Fruit fly (Drosophila melanogaster) whole organism: Measurements from ENCODE around the gene Vps45.

ENCODE experiments used
- CG8478 ChIP-seq: fragments of >200 bp; optimal IDR thresholded peaks from 2 replicates; lab custom pipeline; 2018; ENCODE audit warnings: inconsistent platforms
- Dll ChIP-seq: fragments of >200 bp; optimal IDR thresholded peaks from 2 replicates; lab custom pipeline; 2017
- EcR ChIP-seq, 2 experiments: fragments of >200 bp; optimal IDR thresholded peaks; 2 replicates each; lab custom pipeline; 2017; ENCODE audit warnings: missing biosample characterization in 2 of 2, missing genetic modification characterization in 2 of 2, missing genetic modification reagents in 2 of 2
- pan ChIP-seq: fragments of >200 bp; optimal IDR thresholded peaks from 2 replicates; lab custom pipeline; 2017
- psq ChIP-seq: fragments of >200 bp; optimal IDR thresholded peaks from 2 replicates; lab custom pipeline; 2017
- usp ChIP-seq: fragments of >200 bp; optimal IDR thresholded peaks from 2 replicates; lab custom pipeline; 2017; ENCODE audit warnings: missing biosample characterization, missing genetic modification characterization, mixed read lengths

Gene Vps45

DNA sequence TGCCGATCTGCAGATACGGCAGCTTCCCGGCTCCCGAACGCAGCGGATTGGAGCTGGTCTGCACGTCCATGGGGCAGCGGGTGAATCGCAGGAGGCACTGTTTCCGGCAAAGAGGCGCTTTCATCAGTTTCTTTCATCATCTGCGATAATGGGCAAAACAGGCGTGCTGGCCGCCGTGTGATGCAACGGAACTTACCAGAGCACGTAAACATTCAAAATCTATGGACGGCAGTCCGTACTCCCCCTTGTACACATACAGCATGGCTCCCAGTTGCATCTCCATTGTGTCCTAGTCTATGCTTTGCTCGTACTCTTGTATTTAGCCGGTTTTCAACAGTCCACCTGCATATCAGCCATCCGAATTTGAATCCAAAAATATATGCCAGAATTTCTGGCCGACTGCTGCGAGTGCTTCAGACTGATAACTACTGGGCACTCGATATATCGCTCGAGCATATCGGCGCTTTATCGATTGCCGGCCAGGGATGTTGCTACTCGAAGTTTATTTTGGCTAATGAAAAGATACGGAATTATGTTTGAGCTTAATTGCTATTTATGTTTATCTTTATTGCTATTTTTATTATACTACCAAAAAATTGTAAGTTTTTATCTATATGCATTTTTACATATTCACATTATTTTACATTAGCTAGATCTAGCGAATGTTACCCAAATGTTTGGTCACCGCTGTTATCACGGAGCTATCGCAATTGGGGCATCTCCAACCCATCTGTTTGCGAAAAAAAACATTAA is at the start of gene Vps45, which contains the start of gene CG9393:
Gene Vps45 (plus strand): TSS at position 685 of the 753 bp plus-strand sequence.
Gene CG9393 (minus strand): TSS at position 434 of the 753 bp plus-strand sequence.
- TF ChIP-seq Dll (lab: Kevin White, UChicago) = no peak
- no peak for TF ChIP-seq psq (lab: Kevin White, UChicago)
- TF ChIP-seq pan = no peak
- no peak for TF ChIP-seq CG8478 (lab: Kevin White, UChicago)
- TF ChIP-seq EcR (GFP tag; optimal IDR thresholded peaks at IDR 0.05; lab: Kevin White, UChicago) = no peak
- no peak for TF ChIP-seq usp (GFP tag; lab: Kevin White, UChicago)

DNA sequence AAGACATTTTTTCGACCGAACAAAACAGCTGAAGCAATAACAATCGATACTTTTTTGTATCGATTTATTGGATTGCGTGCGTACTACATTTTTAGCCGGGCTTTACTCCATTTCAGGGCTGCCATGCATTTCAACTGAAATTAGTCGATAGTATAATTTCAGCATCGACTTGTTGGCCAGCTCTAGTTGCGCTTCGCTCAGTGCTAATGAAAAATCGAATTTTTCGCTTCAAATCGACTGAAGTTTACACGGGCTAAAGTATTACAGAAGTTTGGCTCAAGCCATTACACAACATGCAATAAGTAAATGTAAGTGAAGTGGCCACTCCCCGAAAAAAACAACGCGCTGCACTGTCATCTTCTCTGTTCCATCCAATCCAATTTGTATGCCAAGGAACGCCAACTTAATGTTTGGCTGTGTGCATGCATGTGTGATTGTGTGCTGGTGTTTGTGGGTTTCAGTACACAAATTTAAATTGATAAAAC is 47.8 kb upstream of the Vps45 start, which contains the start of the genes mRpL47, CG8176 and Kdm3:
Gene mRpL47 (minus strand): TSS at position 49 of the 485 bp plus-strand sequence.
Gene CG8176 (plus strand): TSS at position 148 of the 485 bp plus-strand sequence.
Gene Kdm3 (plus strand): TSS at position 148 of the 485 bp plus-strand sequence.
- TF ChIP-seq Dll (lab: Kevin White, UChicago) = no peak

DNA sequence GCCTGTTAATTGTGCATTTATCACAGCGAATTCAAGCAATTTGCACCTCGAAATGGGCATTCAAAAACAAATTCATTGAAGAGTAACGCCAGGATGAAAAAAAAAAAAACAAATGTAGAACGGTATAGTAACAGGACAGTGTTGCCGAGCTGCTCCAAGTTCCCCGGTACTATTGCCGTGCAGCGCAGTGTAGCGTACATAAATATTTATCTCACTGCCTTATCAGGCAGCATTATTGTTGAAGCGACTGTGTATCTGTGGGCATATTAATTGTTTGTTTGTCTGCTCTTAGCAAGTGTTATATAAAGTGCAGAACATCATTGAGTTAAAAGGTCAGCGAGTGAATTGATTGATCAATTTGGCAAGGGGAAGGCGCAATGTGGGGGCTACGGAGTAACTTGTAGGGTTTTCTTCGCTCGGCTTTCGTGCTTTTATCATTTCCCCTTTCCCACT is 47.3 kb upstream of the Vps45 start:
- TF ChIP-seq psq (lab: Kevin White, UChicago) = no peak
- TF ChIP-seq pan = no peak
- no peak for TF ChIP-seq CG8478 (lab: Kevin White, UChicago)
- no peak for TF ChIP-seq EcR (GFP tag; optimal IDR thresholded peaks at IDR 0.05; lab: Kevin White, UChicago)
- TF ChIP-seq usp (GFP tag; lab: Kevin White, UChicago) = no peak
- no peak for TF ChIP-seq Dll (lab: Kevin White, UChicago)

DNA sequence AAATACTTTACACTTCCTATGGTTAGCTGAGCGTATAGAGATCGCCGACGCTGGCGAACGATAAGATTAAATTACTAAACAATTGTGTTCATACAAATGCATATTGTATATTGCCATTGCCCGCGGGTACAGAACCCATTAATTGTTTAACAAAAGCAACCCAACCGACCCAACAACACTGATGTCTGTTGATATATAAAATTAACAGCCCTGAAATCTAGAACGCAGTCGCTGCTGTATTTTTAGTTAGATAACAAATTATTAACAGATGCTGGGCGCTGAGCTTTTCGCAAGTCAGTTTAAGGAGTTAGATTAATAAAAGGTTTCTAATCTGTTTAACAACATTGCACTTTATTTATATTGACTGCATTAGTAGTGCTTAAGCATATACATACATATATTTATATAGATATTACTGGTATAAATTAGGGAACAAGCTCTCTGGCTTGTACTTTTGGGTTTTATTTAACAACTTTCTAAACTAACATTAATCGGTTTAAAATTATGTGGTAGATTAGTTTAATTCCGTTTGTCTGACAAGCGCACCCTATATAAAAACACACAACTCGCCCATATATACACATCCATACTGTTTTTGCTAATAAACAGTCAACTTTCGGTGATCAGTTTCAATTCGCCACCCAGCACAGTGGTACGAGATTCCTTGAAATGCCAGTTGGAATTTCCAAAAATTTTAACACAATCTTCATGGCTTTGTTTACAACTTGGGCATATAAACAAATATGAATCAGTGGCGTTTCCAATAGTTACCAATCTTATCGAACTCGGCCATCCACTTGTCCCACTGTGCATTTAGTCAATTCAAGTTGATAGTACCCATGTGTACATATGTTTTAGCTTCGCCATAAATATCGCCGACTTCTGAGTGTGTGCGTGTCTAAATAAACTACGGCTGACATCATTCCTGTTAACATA is 35.5 kb upstream of the Vps45 start:
- TF ChIP-seq EcR (GFP tag; optimal IDR thresholded peaks at IDR 0.05; lab: Kevin White, UChicago) (no peak), CG8478 (lab: Kevin White, UChicago) (no peak), usp (GFP tag; lab: Kevin White, UChicago) (no peak), psq (lab: Kevin White, UChicago) (no peak)

DNA sequence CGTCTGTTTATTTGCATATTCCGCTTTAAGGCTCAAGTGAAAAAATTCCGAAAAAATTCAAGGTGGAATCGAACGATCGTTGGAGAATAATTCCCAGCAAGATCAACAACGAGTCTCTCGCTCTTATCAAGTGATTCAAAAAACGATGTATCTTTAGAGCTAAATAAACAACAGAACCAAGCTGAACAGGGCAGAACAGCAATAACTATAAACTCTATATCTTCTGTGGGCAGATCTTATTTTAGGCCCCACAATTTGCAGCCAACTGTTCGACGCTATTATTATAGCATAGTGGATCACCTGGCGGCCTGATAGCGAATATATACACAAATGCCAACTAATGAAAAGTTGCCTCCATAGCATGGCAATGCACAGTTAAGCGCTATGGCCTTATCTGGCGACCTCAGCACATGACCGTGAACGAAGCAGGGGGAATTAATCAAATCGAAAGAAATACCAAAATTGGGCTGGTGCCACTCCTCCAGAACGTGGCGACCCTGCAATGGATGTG is 34.3 kb upstream of the Vps45 start:
- TF ChIP-seq psq (lab: Kevin White, UChicago) = no peak
- no peak for TF ChIP-seq EcR (GFP tag; optimal IDR thresholded peaks at IDR 0.05; lab: Kevin White, UChicago)
- no peak for TF ChIP-seq CG8478 (lab: Kevin White, UChicago)
- no peak for TF ChIP-seq Dll (lab: Kevin White, UChicago)
- TF ChIP-seq usp (GFP tag; lab: Kevin White, UChicago) = no peak
- TF ChIP-seq pan = no peak

DNA sequence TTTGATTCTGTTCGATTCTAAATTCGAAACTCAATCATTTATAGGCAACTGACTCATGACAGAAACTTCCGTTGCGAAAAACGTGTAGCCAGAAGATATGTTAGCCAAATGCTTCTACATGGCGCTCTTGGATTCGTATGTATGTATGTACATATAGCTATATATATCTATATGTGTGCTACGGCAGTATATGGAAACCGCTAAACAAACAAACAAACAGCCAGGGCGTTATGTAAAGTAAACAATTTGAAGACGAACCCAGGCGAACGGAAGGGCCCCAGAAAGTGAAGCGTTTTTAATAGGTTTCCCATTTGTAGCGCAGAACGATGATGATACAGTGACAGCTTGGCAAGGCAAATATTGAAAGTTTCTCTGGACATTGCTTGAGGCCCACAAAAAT is 33.8 kb upstream of the Vps45 start:
- TF ChIP-seq EcR (GFP tag; optimal IDR thresholded peaks at IDR 0.05; lab: Kevin White, UChicago) = no peak

DNA sequence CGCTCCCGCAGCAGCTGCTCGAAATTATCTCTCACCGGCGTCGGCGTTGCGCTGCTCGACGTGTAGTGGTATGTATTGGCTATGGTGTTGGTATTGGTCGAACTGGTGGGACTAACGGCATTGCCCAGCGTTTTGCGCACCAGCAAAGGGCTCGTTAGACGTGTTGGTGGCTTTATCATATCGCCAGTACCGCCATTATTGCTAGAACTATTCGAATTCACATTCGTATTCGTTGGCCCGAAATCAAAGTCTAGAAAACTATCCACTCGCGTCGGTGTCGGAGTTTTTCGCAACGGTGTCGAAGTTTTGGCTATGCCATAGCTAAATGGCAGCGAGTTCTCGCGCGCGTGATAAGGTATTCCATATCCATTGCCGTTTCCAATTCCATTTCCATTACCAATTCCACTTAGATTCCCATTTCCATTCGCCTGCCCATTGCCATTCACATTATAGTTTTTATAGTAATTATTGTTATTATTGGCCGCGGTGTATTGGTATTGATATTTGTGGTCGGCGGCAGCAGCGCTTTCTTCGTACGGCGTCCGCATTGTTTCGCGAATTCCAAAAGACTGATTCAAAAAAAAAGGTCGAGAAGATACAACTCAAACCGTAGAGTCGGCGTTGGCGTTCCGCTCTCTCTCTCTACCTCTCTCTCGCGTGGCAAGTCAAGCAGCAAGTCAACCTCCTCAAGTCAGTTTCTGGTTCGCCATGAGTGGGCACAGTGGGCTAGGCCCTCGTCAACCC is 31.1 kb upstream of the Vps45 start, which contains the start of gene by:
Gene by (minus strand): TSS at position 575 of the 744 bp plus-strand sequence.
- no peak for TF ChIP-seq EcR (GFP tag; optimal IDR thresholded peaks at IDR 0.05; lab: Kevin White, UChicago)
- TF ChIP-seq Dll (lab: Kevin White, UChicago) = peak; percentile 73

DNA sequence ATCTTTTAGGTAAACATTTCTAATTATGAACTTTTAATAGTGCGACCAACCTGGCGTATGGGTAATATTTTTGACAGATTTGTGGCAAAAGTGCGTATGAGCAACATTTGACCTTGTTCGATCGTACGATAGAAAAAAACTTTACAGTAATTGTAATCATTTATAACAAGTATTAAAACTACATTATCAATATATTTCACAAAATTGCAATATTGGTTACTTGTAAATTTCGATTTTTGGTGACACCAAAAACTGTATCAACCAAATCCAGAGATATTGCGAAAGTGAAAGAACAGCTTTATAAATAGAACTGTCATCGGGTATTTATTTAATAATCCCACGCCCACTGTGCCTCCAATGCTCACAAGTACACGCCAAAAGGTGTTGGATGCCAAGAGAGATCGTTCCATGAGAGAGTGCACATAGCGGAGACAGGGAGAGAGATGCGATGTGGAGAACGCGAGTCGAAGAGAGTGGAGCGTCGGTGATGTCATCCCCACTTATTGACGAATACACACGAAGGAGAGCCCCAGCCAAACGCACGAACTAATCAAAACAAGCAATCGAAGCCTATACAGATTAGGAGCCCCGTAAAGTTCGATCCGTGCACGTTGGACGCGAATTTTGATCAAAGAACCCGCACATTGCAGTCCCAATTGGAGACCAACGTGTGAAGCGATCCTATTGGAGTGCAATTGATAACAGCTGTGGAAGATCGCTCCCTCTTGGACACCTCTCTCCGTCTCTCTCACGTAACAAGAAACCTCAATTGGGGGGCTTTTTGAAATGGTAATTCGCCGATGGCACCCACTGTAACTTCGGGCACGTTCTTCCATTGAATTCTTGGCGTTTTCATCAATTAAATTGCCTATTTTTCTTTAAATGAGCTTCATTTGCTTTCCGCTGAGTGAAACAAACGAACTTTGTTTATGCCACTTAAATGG is 30.3 kb upstream of the Vps45 start:
- TF ChIP-seq pan (no peak), Dll (lab: Kevin White, UChicago) (peak; percentile 91)

DNA sequence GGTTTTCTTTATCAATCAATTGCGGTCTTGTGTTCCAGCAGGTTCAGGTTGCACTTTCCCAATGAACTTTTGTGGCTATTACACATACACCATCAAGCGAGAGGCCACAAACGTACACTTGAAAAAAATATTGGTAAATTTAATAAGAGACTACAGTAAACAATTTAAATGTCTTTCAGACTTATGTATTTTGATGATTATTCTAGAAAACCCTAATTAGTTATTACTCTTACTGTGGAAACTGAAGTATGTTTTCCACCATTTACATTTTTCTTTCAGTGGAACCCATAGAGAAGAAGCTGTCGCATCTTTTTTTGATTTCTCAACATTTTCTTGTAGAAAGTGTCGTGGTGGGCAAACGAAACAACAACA is 29.6 kb upstream of the Vps45 start:
- no peak for TF ChIP-seq pan
- TF ChIP-seq Dll (lab: Kevin White, UChicago) = no peak
- no peak for TF ChIP-seq CG8478 (lab: Kevin White, UChicago)
- no peak for TF ChIP-seq usp (GFP tag; lab: Kevin White, UChicago)
- TF ChIP-seq EcR (GFP tag; optimal IDR thresholded peaks at IDR 0.05; lab: Kevin White, UChicago) = no peak
- TF ChIP-seq psq (lab: Kevin White, UChicago) = no peak

DNA sequence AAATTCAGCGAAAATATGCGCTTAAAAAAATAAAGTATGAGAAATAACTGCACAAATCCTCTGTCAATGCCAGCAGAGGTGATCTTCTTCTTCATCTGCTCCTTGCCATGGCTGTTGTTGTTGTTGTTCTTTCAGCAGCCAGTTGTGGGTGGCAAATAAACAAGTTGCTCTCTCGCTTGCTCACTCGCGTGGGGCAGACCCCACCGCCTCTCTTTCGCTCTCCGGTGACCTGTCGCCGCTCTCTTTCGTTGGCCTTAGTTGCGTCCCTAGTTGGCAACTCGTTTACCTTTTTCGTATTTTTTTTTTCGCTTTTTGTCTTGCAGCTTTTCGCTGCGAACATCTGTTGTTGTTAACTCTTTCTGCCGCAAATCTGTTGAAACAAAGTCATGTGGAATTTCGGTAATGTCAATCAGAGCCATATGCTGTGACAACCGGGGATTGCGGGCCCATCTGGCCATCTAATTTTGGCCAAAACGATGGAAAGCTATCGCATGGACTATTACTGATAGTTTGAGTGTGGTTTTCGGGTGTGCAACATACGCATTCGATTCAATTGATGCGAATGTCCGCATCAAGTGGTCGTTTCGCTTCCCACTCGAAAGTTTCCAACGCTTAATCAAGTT is 29.0 kb upstream of the Vps45 start:
- TF ChIP-seq psq (lab: Kevin White, UChicago) (no peak), EcR (GFP tag; optimal IDR thresholded peaks at IDR 0.05; lab: Kevin White, UChicago) (no peak), CG8478 (lab: Kevin White, UChicago) (no peak), Dll (lab: Kevin White, UChicago) (no peak), pan (no peak), usp (GFP tag; lab: Kevin White, UChicago) (no peak)
